Worm (Caenorhabditis elegans): Measurements from ENCODE around the gene B0244.6.

The B0244.6 gene

DNA sequence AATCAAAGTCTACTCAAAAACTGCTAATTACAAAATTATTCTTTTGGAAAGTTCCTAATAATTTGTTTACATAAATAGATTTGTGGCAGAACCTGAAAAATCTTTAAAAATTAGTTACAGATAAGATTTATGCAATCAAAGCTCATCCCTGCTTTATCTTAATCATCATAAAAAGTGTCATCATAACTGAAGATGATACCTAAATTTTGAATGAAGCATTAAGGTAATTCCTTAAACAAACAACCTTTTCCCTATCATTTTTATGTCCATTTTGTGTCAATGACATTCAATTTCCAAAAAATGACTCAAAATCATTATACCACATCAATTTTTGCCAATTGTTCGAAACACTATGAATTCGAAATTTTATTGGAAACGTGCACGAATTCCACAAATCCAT lies at the start of gene B0244.6:
Gene B0244.6, plus strand, starts transcription at position 301 of the 400 bp plus-strand sequence.
- TF ChIP-seq dao-5 (tag; optimal IDR thresholded peaks at IDR 0.05) (no peak), W03F9.2 (tag; optimal IDR thresholded peaks at IDR 0.05) (no peak), him-1 (tag; optimal IDR thresholded peaks at IDR 0.05) (no peak)

DNA sequence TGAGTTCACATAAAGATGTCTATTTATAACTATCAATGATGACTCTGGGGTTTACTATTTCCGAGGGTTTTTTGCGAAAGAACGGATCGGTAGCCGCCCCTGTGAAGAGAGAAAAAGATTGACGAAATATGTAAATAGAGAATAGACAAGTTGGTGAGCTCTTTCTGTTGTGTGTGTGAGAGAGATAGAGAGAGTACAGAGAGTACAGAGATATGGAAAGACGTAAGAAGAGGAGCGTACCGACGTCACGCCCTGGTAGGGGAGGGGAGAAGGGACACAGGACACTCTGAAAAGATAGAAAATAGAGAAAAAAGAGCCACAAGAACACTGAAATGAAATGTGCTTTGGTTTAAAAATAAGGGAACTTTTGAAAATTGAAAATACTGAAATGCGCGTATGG lies 49.6 kb upstream of the B0244.6 start:
- TF ChIP-seq W03F9.2 (tag; optimal IDR thresholded peaks at IDR 0.05) (no peak), dao-5 (tag; optimal IDR thresholded peaks at IDR 0.05) (no peak), him-1 (tag; optimal IDR thresholded peaks at IDR 0.05) (no peak)

DNA sequence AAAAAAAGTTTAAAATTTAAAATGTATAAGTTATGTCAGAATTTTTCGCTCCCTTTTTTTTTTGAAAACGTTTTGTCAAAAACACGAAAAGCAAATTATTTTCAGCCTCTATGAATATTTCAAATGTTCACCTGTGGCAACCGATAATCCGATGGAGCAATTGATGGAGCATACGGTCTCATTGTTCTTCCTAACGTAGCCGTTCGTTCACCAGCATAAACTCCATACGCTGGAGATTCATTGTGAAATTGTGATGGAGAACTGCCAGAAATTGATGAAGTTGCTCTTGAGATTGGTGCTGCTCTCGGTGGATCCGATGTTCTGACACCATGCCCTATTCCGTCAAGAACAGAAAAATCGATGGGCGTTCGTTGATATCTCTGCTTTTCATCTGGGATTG lies 46.0 kb upstream of the B0244.6 start:
- no peak for TF ChIP-seq dao-5 (tag; optimal IDR thresholded peaks at IDR 0.05)
- TF ChIP-seq him-1 (tag; optimal IDR thresholded peaks at IDR 0.05): no peak
- no peak for TF ChIP-seq W03F9.2 (tag; optimal IDR thresholded peaks at IDR 0.05)

DNA sequence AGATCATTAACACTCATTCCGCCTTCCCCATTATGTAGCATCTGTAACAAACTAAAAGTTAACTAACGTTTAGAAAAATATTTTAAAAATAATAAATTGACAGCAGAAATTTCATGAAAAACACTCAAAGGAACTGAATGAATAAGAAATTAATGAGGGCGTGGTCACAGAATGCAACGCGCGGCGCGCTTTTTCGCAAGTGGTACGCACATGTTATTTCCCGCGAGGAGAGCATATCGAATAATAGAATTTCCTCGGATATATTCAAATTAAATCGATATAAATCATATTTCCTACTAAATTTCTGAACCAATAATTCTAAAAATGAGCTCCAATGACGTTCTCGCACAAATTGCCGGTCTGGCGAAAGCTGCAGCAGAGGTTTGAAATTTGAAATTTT lies 45.1 kb upstream of the B0244.6 start, which contains the start of the genes abi-1 and arle-14:
Gene abi-1, minus strand, starts transcription at position 51 of the 400 bp plus-strand sequence.
Gene arle-14, plus strand, starts transcription at position 217 of the 400 bp plus-strand sequence.
- TF ChIP-seq W03F9.2 (tag; optimal IDR thresholded peaks at IDR 0.05) (peak; percentile 2), dao-5 (tag; optimal IDR thresholded peaks at IDR 0.05) (no peak), him-1 (tag; optimal IDR thresholded peaks at IDR 0.05) (no peak)

DNA sequence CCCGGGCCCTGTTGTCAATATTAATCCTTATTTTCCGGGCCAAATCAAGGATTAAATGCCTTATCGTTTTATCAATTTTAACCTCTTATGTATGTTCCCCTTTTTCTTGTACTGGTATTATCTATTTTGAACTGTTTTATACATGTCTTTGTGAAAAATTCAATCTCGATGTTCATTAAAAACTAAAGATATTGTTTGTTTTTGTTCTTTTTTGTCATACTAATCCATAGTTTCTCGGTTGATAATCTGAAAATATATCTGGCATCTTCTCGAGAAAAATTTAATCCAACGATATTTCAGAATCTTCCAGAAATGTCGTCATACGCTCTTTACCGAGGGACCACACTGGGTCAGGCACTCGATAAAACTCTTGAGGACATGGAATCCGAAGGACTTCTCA lies 44.1 kb upstream of the B0244.6 start, which contains the start of gene B0336.13:
Gene B0336.13, plus strand, starts transcription at position 301 of the 400 bp plus-strand sequence.
- no peak for TF ChIP-seq him-1 (tag; optimal IDR thresholded peaks at IDR 0.05)
- TF ChIP-seq dao-5 (tag; optimal IDR thresholded peaks at IDR 0.05): no peak
- TF ChIP-seq W03F9.2 (tag; optimal IDR thresholded peaks at IDR 0.05): no peak

DNA sequence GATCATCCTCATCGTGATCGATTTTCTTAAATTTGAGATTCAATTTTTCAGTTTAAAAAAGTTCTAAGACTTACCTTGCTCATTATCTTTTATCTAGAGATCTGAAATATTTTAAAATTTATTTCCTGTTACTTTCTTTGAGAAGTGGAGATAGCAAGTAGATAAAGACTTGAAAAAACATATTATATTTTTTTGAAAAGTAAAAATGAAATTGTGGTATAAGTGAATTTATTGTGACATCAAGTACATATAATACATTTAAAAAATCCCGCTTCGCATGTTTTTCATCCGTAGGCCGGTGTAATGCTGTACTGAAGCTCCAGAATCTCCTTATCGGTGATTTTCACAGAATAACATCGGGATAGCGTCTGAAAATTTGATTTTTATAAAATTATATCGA lies 40.5 kb upstream of the B0244.6 start, which contains the start of gene B0336.7:
Gene B0336.7, minus strand, starts transcription at position 101 of the 400 bp plus-strand sequence.
- TF ChIP-seq him-1 (tag; optimal IDR thresholded peaks at IDR 0.05) (no peak), W03F9.2 (tag; optimal IDR thresholded peaks at IDR 0.05) (no peak), dao-5 (tag; optimal IDR thresholded peaks at IDR 0.05) (no peak)

DNA sequence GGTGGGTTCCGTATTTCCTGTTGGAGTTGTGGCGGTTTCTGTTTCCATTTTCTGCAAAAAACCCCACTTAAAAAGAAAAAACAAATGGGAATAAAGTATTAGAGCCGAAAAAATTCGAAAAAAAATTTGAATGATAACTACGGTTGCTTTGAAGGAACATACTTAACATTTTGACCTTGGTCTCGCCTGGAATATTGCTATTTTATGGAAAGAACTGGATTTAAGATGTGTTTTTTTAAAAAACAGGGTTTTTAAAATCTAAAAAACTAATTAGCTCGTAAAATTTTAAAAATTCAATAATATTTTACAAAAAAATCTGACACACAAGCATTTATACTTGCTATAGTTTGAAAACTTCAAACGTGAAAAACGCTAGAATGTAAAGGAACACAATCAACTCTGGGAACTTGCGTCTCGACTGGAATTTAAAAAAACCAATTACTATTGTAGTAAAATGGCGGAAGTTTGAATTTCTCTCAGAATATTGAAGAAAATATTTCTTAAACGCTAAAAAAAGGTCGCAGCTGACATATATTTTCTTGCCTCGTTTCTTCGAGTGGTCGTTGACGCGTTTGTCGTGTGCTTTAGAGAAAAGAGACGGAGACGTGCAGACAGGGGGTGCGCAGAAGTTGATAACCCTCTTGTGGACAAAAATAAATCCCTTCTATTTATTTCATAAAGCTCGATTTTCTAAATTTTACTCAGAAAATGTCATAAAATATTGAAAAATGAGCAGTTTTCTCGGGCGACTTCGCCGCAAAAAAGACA lies 39.7 kb upstream of the B0244.6 start, which contains the start of the genes lgg-3 and rgs-5:
Gene lgg-3, minus strand, starts transcription at position 51 of the 768 bp plus-strand sequence.
Gene rgs-5, plus strand, starts transcription at position 593 of the 768 bp plus-strand sequence.
- TF ChIP-seq dao-5 (tag; optimal IDR thresholded peaks at IDR 0.05): no peak
- peak; percentile 73 for TF ChIP-seq W03F9.2 (tag; optimal IDR thresholded peaks at IDR 0.05)

DNA sequence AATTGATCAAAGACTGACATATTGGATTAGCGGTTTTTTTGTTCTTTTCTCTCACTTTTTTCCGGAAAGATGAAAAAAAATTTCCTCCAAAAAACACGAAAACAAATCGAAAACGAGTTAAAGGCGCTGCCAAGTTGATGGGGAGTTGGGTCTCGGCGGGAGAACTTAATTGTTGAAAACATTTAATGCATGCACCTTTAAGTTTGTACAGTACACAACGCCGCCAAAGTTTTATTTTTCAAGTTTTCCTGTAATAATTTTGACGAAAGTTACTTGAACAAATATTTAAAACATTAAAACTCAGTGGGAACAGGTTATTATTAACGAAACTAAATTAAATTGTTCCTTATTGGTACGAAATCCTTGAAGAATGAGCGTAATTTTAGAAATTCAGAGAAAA lies 36.3 kb upstream of the B0244.6 start:
- TF ChIP-seq W03F9.2 (tag; optimal IDR thresholded peaks at IDR 0.05) (no peak), him-1 (tag; optimal IDR thresholded peaks at IDR 0.05) (no peak)

DNA sequence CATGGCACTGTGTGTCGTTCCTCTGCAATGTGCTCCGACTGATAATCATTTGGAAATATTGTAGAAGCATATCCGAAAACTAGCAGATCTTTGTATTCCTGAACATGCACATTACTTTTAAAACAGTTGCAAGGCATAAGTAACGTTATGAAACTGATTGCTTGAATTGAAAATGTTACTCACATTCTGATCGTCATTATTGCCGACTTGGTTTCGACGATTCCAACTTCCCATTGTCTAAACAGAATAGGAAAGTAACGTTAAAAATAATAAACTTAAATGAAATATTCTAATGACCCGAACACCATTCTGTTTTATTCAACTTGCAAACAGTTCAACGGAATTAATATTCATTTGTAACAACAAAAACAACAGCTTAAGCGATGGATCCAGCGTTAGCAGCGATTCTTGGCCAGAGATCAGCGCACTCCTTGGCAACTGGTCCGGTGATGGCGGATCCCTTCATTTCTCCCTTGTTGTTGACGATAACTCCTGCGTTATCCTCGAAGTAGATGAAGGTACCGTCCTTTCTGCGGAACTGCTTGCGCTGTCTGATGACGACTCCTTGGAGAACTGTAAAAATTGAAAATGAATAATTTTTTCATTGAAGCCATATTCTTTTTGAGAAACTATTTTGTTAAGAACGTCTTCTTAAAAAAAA lies 32.5 kb upstream of the B0244.6 start, which contains the start of gene swp-1:
Gene swp-1, minus strand, starts transcription at position 298 of the 661 bp plus-strand sequence.
- TF ChIP-seq him-1 (tag; optimal IDR thresholded peaks at IDR 0.05) (no peak), W03F9.2 (tag; optimal IDR thresholded peaks at IDR 0.05) (no peak), dao-5 (tag; optimal IDR thresholded peaks at IDR 0.05) (no peak)

DNA sequence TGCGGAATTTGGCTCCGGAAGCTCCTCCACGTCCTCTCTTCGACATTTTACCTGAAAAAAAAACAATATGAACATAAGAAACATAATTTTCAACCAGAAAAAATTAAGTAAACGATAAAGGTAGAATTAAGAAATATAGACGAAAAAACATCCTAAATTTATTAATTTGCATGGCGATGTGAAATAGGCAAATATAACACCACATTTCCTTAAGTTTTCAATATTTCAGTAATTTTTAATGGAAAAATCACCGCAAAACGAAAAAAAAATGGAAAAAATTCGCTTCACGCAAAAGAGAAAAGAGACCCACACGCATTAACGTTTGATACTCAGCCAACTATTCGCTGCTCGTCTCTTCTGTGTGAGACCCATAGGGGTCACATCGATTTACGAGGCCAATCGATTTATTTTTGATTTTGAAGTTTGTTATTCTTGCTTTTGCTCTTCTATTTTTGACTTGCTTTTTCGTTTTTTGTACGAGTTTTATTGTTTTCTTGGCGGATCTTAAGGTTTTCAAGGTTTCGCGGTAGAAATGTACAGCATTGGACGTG lies 31.7 kb upstream of the B0244.6 start, which contains the start of gene rpl-23:
Gene rpl-23, minus strand, starts transcription at position 51 of the 551 bp plus-strand sequence.
- TF ChIP-seq him-1 (tag; optimal IDR thresholded peaks at IDR 0.05) (peak; percentile 52), dao-5 (tag; optimal IDR thresholded peaks at IDR 0.05) (no peak), W03F9.2 (tag; optimal IDR thresholded peaks at IDR 0.05) (peak; percentile 94)

DNA sequence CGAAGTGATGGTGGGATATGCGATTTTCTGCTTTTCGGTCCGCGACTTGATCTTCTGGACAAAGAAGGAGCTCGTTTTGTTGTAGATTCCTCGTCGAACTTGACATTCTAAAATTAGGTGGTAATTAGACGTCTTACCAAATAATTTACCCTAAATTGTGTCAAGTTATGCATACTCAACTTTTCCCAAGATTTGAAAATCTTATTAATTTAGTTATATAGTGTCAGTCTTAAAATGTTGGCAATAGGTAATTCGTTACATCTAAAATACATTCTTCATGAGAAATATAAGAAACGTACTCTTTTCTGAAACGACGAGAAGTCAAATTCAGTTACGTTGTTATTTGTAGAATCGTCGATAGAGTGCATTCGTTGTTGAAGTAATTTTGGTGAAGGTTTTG lies 30.3 kb upstream of the B0244.6 start:
- TF ChIP-seq W03F9.2 (tag; optimal IDR thresholded peaks at IDR 0.05) (no peak), dao-5 (tag; optimal IDR thresholded peaks at IDR 0.05) (no peak), him-1 (tag; optimal IDR thresholded peaks at IDR 0.05) (no peak)

DNA sequence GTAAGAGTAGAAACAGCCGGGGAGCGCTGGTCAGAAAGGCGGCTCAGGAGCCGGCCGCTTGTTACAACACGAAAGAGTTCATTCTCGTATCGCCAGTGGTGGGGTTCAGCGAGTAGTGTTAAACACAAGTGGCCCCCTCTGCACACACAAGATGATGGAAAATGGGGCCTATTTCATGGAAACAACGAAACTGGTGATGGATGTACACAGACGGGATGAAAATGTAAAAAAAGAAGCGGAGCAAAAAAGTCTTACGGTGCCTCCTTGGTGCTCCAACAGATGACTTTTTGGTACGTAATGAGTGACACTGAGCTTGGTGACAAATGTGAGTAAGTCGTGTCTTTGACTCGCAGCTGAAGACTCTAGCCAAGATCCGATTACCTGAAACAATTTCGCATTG lies 29.8 kb upstream of the B0244.6 start:
- no peak for TF ChIP-seq him-1 (tag; optimal IDR thresholded peaks at IDR 0.05)
- TF ChIP-seq dao-5 (tag; optimal IDR thresholded peaks at IDR 0.05): no peak
- no peak for TF ChIP-seq W03F9.2 (tag; optimal IDR thresholded peaks at IDR 0.05)

DNA sequence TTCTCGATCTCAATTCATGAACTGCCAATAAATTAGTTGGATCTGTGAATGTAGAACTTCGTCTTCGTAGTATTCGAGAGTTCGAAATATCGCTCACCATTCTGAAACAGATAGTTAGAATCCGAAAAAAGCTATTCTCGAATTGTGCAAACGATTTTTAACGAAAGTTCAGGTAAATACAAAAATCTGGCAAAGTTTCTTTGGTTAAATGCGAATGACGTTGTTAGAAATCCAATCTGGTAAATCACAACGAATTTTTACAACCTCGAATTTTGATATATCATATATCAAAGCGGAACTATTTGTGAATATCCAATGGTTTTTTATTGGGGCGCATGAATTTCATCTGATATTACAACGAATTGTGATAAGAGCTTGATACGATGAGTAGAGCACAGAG lies 28.6 kb upstream of the B0244.6 start, which contains the start of gene hpo-28:
Gene hpo-28, minus strand, starts transcription at position 101 of the 400 bp plus-strand sequence.
- no peak for TF ChIP-seq W03F9.2 (tag; optimal IDR thresholded peaks at IDR 0.05)
- TF ChIP-seq dao-5 (tag; optimal IDR thresholded peaks at IDR 0.05): no peak
- no peak for TF ChIP-seq him-1 (tag; optimal IDR thresholded peaks at IDR 0.05)

Data from whole organism, L4/young adult.